Worm (Caenorhabditis elegans): ENCODE data around the gene tcer-1.

Gene tcer-1

DNA sequence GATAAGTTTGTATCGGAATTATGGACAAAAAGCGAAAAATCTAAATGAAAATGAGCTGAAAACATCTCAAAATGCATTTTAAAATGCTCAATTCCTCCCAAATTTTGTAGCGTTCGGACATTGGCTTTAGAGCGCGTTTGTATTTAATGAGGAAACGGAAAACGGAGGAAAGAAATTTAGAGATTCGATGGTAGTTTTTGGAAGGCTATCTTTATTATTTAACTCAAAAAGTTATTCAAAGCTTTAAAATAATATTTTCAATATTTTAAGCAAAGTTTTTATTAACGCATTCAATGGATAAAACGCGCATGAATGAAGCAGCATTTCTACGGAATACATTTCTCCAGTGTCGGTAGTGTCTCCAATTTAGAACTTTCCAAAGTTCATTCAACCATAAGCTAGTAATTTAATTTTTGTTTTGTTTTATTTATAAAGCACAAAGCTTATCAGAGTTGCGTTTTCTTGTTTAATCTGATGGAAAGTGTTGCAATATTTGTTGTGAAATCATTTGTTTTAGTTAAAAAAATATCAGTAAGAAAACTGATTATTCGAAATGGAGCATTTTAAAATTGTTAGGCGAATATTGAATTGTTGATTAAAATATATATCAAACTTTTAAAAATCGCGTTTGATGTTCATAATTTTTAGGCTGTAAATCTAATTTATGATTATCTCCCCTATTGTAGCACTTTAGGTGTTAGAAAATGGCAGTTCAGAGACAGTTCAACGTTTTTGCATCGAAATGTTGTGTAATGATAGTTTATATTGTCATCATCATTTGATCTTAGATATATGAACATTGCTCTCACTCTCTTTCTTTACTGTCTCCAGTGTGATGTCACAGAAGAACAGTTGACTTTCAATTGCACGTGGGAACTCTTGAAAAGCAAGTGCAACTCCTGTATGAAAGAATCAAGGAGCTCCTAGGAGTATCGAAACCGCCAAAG is 23.0 kb upstream of the tcer-1 start (continued):
- TF ChIP-seq hmg-1.1 (GFP tag; IDR thresholded peaks at IDR 0.05) (0 out of 2 replicates have a peak, but pooled peaks have one; percentile 23), lin-39 (tag; optimal IDR thresholded peaks at IDR 0.05) (no peak), mdt-29 (GFP tag; IDR thresholded peaks at IDR 0.05) (peak; percentile 53; the same call in 1 of the 2 replicates), mes-2 (tag; optimal IDR thresholded peaks at IDR 0.05; ENCODE audit: poor library complexity, severe bottlenecking) (peak; percentile 77), nhr-77 (tag; optimal IDR thresholded peaks at IDR 0.05) (peak; percentile 38), php-3 (GFP tag; IDR thresholded peaks at IDR 0.05) (peak; percentile 84), mxl-3 (GFP tag; optimal IDR thresholded peaks at IDR 0.05) (peak; percentile 43), nhr-11 (tag; optimal IDR thresholded peaks at IDR 0.05) (peak; percentile 98), rbr-2 (tag; optimal IDR thresholded peaks at IDR 0.05) (peak; percentile 56), dmd-6 (GFP tag; IDR thresholded peaks at IDR 0.05) (peak; percentile 91), daf-8 (GFP tag; IDR thresholded peaks at IDR 0.05) (no peak), ceh-20 (GFP tag; IDR thresholded peaks at IDR 0.05) (peak; percentile 53; the same call in 1 of the 2 replicates)

DNA sequence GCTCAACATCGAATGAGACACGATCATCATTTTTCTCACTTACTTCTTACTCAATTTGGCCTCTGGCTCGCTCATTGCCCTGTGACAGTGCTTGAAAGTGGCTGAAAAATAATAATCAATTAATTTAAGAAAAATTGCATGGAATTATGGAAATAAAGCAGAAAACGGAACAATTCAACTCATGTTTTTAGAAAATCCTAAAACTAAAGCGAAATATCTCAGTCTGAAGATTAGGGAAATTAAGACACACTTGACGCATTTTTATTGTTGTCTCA is 22.4 kb upstream of the tcer-1 start, which contains the start of gene kars-1:
kars-1 (minus strand) TSS at position 101 of the 275 bp plus-strand sequence.
- TF ChIP-seq dve-1 (tag; optimal IDR thresholded peaks at IDR 0.05; ENCODE audit: insufficient read depth) = no peak
- TF ChIP-seq snpc-4 (tag; optimal IDR thresholded peaks at IDR 0.05) = no peak
- TF ChIP-seq gei-8 (GFP tag; optimal IDR thresholded peaks at IDR 0.05) = no peak
- no peak for TF ChIP-seq ZK337.2 (GFP tag; IDR thresholded peaks at IDR 0.05)
- TF ChIP-seq daf-19 (GFP tag; conservative IDR thresholded peaks at IDR 0.05) = no peak
- no peak for TF ChIP-seq zip-2 (tag; optimal IDR thresholded peaks at IDR 0.05)
- TF ChIP-seq madf-9 (GFP tag; conservative IDR thresholded peaks at IDR 0.05) = no peak
- no peak for TF ChIP-seq lin-15B (tag; optimal IDR thresholded peaks at IDR 0.05)
- no peak for TF ChIP-seq fkh-10 (GFP tag; optimal IDR thresholded peaks at IDR 0.05)
- TF ChIP-seq hif-1 (tag; optimal IDR thresholded peaks at IDR 0.05) = no peak
- TF ChIP-seq daf-8 (GFP tag; IDR thresholded peaks at IDR 0.05) = no peak
- no peak for TF ChIP-seq zag-1 (tag; optimal IDR thresholded peaks at IDR 0.05)
- no peak for TF ChIP-seq Y48G9A.11 (GFP tag; IDR thresholded peaks at IDR 0.05)
- TF ChIP-seq nhr-11 (tag; optimal IDR thresholded peaks at IDR 0.05) = no peak
- TF ChIP-seq nhr-48 (tag; optimal IDR thresholded peaks at IDR 0.05) = no peak
- no peak for TF ChIP-seq aly-2 (tag; optimal IDR thresholded peaks at IDR 0.05)
- no peak for TF ChIP-seq ZK546.5 (tag; optimal IDR thresholded peaks at IDR 0.05)
- no peak for TF ChIP-seq ceh-82 (tag; optimal IDR thresholded peaks at IDR 0.05)

DNA sequence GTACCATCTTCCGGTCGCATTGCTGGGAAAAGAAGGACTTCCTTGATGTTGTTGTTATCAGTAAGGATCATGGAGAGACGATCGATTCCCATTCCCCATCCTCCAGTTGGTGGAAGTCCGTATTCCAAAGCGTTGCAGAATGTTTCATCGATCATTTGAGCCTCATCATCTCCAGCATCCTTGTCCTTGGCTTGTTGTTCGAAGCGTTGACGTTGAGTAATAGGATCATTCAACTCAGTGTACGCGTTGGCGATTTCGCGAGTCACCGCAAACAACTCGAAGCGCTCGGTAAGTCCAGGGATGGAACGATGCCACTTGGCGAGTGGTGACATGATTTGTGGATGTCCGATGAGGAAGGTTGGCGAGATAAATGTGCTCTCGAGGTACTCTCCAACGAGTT is 20.6 kb upstream of the tcer-1 start:
- TF ChIP-seq hlh-11 (tag; optimal IDR thresholded peaks at IDR 0.05) = no peak
- TF ChIP-seq attf-4 (tag; optimal IDR thresholded peaks at IDR 0.05) = no peak
- no peak for TF ChIP-seq nhr-11 (tag; optimal IDR thresholded peaks at IDR 0.05)
- TF ChIP-seq snpc-4 (tag; optimal IDR thresholded peaks at IDR 0.05) = no peak
- no peak for TF ChIP-seq nhr-76 (tag; optimal IDR thresholded peaks at IDR 0.05)
- no peak for TF ChIP-seq cey-2 (tag; optimal IDR thresholded peaks at IDR 0.05; ENCODE audit: borderline replicate concordance, insufficient read depth)
- no peak for TF ChIP-seq lin-1 (GFP tag; IDR thresholded peaks at IDR 0.05)
- no peak for TF ChIP-seq madf-9 (GFP tag; conservative IDR thresholded peaks at IDR 0.05)
- TF ChIP-seq ceh-82 (tag; optimal IDR thresholded peaks at IDR 0.05) = no peak

DNA sequence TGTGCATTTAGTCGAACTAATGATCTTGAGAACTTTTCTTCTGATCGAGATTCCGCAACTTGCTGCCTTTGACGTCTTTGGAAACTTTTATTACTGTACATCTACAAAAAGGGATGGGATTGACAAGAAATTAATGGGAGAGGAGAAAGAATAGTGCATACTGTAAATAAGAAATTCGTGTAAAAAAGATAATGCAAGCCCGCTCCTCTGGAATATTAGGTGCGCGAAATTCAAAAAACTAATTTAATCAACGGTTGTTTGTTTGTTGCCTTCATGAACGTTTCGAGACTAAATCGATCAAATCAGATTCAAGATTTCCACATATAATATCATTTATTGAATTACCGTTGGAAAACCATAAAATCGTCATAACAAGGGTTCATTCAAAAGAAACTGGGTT is 20.0 kb upstream of the tcer-1 start, which contains the start of gene him-14:
him-14 (minus strand) TSS at position 101 of the 400 bp plus-strand sequence.
- no peak for TF ChIP-seq unc-62 (GFP tag; optimal IDR thresholded peaks at IDR 0.05 in 1 of 2)
- no peak for TF ChIP-seq unc-62 (tag; optimal IDR thresholded peaks at IDR 0.05)
- TF ChIP-seq aha-1 (tag) = peak; percentile 82
- TF ChIP-seq rbr-2 (tag; optimal IDR thresholded peaks at IDR 0.05) = no peak
- TF ChIP-seq mep-1 (tag; optimal IDR thresholded peaks at IDR 0.05) = no peak

Data from whole organism, L4 larva.